Fruit fly (Drosophila melanogaster) S2 (cell line): ENCODE results near the gene CG7627.

Experiments used
- CG8478 ChIP-seq: fragments of >200 bp; optimal IDR thresholded peaks from 2 replicates; lab custom pipeline; 2018
- CTCF ChIP-seq, 2 experiments: fragments of >200 bp; optimal IDR thresholded peaks; 2 replicates each; lab custom pipeline; 2018

CG7627 gene

DNA sequence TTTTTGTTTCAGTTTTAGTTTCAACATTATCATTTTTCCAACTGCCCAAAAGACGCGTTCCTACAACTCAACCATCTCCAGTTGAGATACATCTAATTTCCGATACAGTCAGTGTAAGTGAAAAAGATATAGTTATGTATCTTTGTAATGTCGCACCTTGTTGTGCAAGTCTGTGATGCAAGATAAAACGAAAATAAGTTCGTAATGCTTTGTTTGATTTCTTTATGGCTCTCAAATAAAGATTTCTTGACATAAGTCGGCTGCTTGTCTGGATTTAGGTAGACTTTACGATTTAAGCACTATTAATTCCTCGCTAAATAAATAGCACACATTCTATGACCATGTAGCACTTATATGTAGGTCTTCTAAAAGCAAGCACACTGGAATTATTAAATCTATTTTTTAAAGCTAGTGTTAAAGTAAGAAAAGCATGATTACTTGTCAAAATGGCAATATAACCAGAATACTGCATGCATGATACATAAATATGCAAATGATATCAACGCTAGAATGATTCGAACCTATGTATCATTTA, 22.8 kb upstream of the CG7627 start:
- TF ChIP-seq CG8478 (lab: Kevin White, UChicago) = no peak
- no peak for TF ChIP-seq CTCF (optimal IDR thresholded peaks at IDR 0.05; lab: Kevin White, UChicago)

- no peak for TF ChIP-seq CG8478 (lab: Kevin White, UChicago)
- TF ChIP-seq CTCF (optimal IDR thresholded peaks at IDR 0.05; lab: Kevin White, UChicago) = no peak
Measured at dm6 chr2L:8384108-8384601, 21.9 kb upstream of the CG7627 start, which contains the start of the genes Dad1 and CG13384. Dad1 (minus strand) TSS chr2L:8384137. CG13384 (plus strand) TSS chr2L:8384455.

- TF ChIP-seq CG8478 (lab: Kevin White, UChicago) = no peak
- TF ChIP-seq CTCF (optimal IDR thresholded peaks at IDR 0.05; lab: Kevin White, UChicago) = no peak
Measured at dm6 chr2L:8382646-8383045, 20.4 kb upstream of the CG7627 start, which contains the start of the genes CG13392 and Rcd4. CG13392 (minus strand) TSS chr2L:8382807. Rcd4 (plus strand) TSS chr2L:8382861.

DNA sequence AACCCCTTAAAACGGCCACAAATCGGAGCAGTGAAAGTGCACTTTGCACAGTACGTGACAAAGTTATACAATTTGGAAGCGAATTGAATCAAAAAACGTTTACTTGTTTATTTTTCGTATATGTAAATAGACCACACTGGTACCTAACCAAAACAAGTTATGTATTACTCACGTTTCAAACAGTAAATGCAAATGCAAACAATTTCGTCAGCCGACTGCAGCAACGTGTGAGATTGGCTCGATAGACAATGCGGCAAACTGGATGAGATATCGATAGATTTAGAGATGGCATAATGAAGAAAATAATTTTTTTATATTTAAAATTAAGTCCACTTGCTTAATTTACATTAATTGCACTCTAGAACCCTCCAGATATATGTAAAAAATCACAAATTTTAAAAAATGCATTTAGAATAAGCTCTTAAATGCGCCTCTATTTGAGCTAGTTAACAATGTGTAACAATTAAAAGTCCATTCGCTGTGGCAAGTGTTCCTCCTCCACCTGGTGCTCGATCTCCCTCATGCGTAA, 19.3 kb upstream of the CG7627 start, which contains the start of gene AlaRS:
TSS of gene AlaRS (minus strand) at position 257 of the 529 bp plus-strand sequence.
- TF ChIP-seq CG8478 (lab: Kevin White, UChicago) = no peak
- no peak for TF ChIP-seq CTCF (optimal IDR thresholded peaks at IDR 0.05; lab: Kevin White, UChicago)

- no peak for TF ChIP-seq CTCF (optimal IDR thresholded peaks at IDR 0.05; lab: Kevin White, UChicago)
- TF ChIP-seq CG8478 (lab: Kevin White, UChicago) = no peak
Measured at dm6 chr2L:8376717-8377116, 14.4 kb upstream of the CG7627 start, which contains the start of the genes CG13390 and CG17294. CG13390 (minus strand) TSS chr2L:8376797. CG17294 (plus strand) TSS chr2L:8377035.

- TF ChIP-seq CTCF (optimal IDR thresholded peaks at IDR 0.05; lab: Kevin White, UChicago) (no peak), CG8478 (lab: Kevin White, UChicago) (no peak)
Measured at dm6 chr2L:8374235-8374634, 12.0 kb upstream of the CG7627 start, which contains the start of gene Wdr82. Wdr82 (plus strand) TSS chr2L:8374461.

dm6 chr2L:8372248-8372647, 10.0 kb upstream of the CG7627 start:
- TF ChIP-seq CTCF (optimal IDR thresholded peaks at IDR 0.05; lab: Kevin White, UChicago) (no peak), CG8478 (lab: Kevin White, UChicago) (no peak)

dm6 chr2L:8371354-8371937, 9.2 kb upstream of the CG7627 start:
- TF ChIP-seq CG8478 (lab: Kevin White, UChicago) = no peak
- TF ChIP-seq CTCF (optimal IDR thresholded peaks at IDR 0.05; lab: Kevin White, UChicago) = no peak

DNA sequence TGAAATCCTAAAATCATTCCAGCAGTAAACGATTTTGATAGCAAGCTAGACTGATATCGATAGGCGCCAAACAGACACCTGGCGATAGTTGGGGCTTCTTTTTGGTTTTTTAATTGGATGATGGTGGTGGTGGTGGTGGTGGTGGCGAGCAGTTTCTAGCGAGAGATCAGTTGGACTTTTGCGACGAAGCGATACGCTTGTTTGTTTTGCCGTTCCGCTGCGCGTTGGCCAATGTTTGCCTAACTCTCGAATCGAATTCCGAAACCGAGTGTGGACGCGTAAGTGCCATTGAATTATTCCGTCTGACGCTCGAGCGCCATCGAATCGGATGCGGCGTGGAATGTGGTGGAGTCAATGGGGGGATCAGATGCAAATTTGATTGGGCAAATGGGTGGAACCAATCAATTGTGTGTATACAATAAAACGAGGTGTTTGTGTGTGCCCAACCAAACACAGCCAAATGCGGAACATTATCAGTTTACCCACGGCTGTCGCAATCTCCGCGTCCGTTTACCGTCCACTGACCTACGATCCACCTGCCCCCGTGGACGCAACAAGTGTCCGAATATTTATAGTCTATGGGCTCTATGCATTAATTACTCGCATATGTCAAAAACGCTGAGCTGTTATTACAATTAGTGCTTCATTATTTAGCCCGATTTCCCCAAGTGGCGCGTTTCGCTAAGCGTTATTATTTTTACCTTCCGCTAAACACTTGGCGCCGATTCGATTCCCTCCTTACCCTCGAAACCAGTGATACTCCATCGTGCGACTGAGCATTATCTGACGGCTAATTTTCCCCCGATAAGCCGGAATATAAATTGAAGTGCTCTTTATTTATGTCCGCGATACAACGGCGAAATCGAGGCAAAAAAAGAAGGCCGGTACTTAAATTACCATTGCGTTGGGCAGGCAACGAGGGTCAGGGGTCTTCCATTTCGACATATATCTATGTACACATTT, 8.4 kb upstream of the CG7627 start, which contains the start of gene CG17292:
TSS of gene CG17292 (plus strand) at position 91 of the 963 bp plus-strand sequence.
- TF ChIP-seq CTCF (optimal IDR thresholded peaks at IDR 0.05; lab: Kevin White, UChicago) (no peak), CG8478 (lab: Kevin White, UChicago) (no peak)

- TF ChIP-seq CTCF (optimal IDR thresholded peaks at IDR 0.05; lab: Kevin White, UChicago) (no peak), CG8478 (lab: Kevin White, UChicago) (no peak)
Measured at dm6 chr2L:8365701-8366643, 3.7 kb upstream of the CG7627 start, which contains the start of gene Pp2A-29B. Pp2A-29B (plus strand) TSS chr2L:8366038.

DNA sequence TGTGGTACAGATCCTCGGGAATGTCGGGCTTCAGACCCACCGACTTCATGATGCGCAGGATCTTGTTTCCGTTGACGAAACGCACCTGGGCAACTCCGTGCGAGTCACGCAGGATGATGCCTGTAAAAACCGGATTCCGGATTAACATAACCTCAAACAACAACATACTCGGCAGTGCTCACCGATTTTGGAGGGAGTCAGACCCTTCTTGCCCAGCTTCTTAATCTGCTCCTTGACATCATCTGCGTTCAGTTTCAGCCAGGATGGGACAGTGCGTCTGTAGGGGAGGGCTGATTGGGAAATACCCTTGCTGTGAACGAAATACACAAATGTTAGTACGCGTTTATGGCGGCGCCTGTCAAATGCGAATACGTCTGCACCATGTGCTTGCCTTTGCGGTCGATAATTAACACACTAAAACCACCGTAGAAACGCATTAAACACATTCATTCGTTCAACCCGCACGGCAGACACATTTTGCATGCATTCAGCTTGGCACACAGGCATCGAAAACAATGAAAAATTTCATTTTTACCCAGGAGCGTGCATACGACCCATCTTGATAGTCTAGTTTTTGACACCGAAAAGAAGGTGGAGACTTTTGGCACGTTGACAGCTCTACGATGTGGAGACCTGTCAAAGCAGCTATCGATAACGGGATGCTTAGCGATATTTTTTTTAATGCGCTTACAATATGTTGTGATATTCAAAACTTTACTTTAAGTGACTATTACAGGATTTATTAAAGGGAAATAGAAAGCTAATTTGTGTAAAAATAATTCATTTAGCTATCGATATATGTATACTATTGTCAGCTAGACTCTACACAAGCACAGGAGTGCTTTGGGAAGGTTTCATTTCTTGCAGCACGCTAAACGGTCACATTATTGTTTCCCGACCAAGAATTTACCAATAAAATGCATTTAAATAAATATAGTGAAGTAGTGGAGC, 2.0 kb upstream of the CG7627 start, which contains the start of the genes RpS13 and CSN8:
TSS of gene RpS13 (minus strand) at position 657 of the 951 bp plus-strand sequence.
TSS of gene CSN8 (plus strand) at position 850 of the 951 bp plus-strand sequence.
- no peak for TF ChIP-seq CG8478 (lab: Kevin White, UChicago)
- TF ChIP-seq CTCF (optimal IDR thresholded peaks at IDR 0.05; lab: Kevin White, UChicago) = no peak

- no peak for TF ChIP-seq CG8478 (lab: Kevin White, UChicago)
- TF ChIP-seq CTCF (optimal IDR thresholded peaks at IDR 0.05; lab: Kevin White, UChicago) = no peak
Measured at dm6 chr2L:8362955-8363285, 651 bp upstream of the CG7627 start.
